Worm (Caenorhabditis elegans) whole organism, young adult: Measurements from ENCODE around the gene C35B1.4.
A peak's percentile ranks its signal among the peaks of the same experiment; 100 is the strongest.

Source experiments
- B0035.1 ChIP-seq: sonication (generic microtip); optimal IDR thresholded peaks from 2 replicates; lab custom pipeline; 2016; ENCODE audit warnings: missing genetic modification characterization, mild to moderate bottlenecking, missing compliant biosample characterization, missing genotype, missing genetic modification reagents
- B0261.1 ChIP-seq: sonication (generic microtip); optimal IDR thresholded peaks from 2 replicates; lab custom pipeline; 2016; ENCODE audit warnings: mild to moderate bottlenecking, missing genetic modification characterization, moderate library complexity, missing compliant biosample characterization
- C17E4.6 ChIP-seq: fragments of 200-800 bp; sonication (Bioruptor generic); IDR thresholded peaks from 2 replicates; pipeline ENCODE4 v1.3.6; 2022; ENCODE audit warnings: missing genetic modification reagents, missing genetic modification characterization, missing compliant biosample characterization
- D2030.7 ChIP-seq: fragments of 200-800 bp; sonication (Bioruptor generic); IDR thresholded peaks from 2 replicates; pipeline ENCODE4 v1.3.6; 2022; ENCODE audit warnings: missing genetic modification reagents, missing genetic modification characterization, missing compliant biosample characterization
- F23B12.7 ChIP-seq: sonication (generic microtip); optimal IDR thresholded peaks from 2 replicates; lab custom pipeline; 2017; ENCODE audit warnings: missing genetic modification characterization, mild to moderate bottlenecking, missing compliant biosample characterization, antibody characterized with exemption, moderate library complexity; ENCODE audit not compliant: insufficient read depth
- F55B11.4 ChIP-seq: sonication (generic microtip); optimal IDR thresholded peaks from 2 replicates; lab custom pipeline; 2016; ENCODE audit warnings: missing compliant biosample characterization, missing genetic modification characterization, borderline replicate concordance; ENCODE audit not compliant: insufficient read depth
- F57C9.4 ChIP-seq: sonication (generic microtip); optimal IDR thresholded peaks from 2 replicates; lab custom pipeline; 2017; ENCODE audit warnings: mild to moderate bottlenecking, missing genetic modification characterization, missing compliant biosample characterization
- K12H6.12 ChIP-seq: fragments of 200-800 bp; sonication (Bioruptor generic); optimal IDR thresholded peaks from 2 replicates; lab custom pipeline; 2018; ENCODE audit warnings: mild to moderate bottlenecking, missing genetic modification characterization, missing compliant biosample characterization
- T07F8.4 ChIP-seq: sonication (generic microtip); optimal IDR thresholded peaks from 2 replicates; lab custom pipeline; 2016; ENCODE audit warnings: mild to moderate bottlenecking, missing genetic modification characterization, moderate library complexity, missing compliant biosample characterization
- T26A5.8 ChIP-seq: sonication (generic microtip); optimal IDR thresholded peaks from 2 replicates; lab custom pipeline; 2016; ENCODE audit warnings: missing genetic modification characterization, missing compliant biosample characterization
- Y79H2A.3 ChIP-seq: fragments of 200-800 bp; sonication (Bioruptor generic); conservative IDR thresholded peaks from 2 replicates; pipeline ENCODE4 v1.3.6; 2022; ENCODE audit warnings: missing genetic modification reagents, missing genetic modification characterization, missing compliant biosample characterization
- akir-1 ChIP-seq: fragments of 200-800 bp; sonication (Bioruptor generic); optimal IDR thresholded peaks from 2 replicates; lab custom pipeline; 2018; ENCODE audit warnings: mild to moderate bottlenecking, missing genetic modification characterization, moderate library complexity, missing compliant biosample characterization
- aptf-2 ChIP-seq: fragments of 200-800 bp; sonication (Bioruptor generic); conservative IDR thresholded peaks from 2 replicates; pipeline ENCODE4 v1.3.6; 2022; ENCODE audit warnings: missing genetic modification reagents, missing genetic modification characterization, missing compliant biosample characterization
- aptf-3 ChIP-seq: fragments of 200-800 bp; sonication (Bioruptor generic); IDR thresholded peaks from 2 replicates; pipeline ENCODE4 v1.3.6; 2022; ENCODE audit warnings: missing genetic modification characterization, missing compliant biosample characterization
- atf-7 ChIP-seq: sonication (generic microtip); optimal IDR thresholded peaks from 2 replicates; lab custom pipeline; 2017; ENCODE audit warnings: mild to moderate bottlenecking, missing genetic modification characterization, missing compliant biosample characterization
- attf-5 ChIP-seq: fragments of 200-800 bp; sonication (Bioruptor generic); optimal IDR thresholded peaks from 2 replicates; lab custom pipeline; 2018; ENCODE audit warnings: mild to moderate bottlenecking, missing genetic modification characterization, missing compliant biosample characterization
- attf-6 ChIP-seq: fragments of 200-800 bp; sonication (Bioruptor generic); IDR thresholded peaks from 2 replicates; pipeline ENCODE4 v1.3.6; 2022; ENCODE audit warnings: missing genetic modification reagents, missing genetic modification characterization, missing compliant biosample characterization
- cebp-1 ChIP-seq, 2 experiments: fragments of 200-800 bp in 1 of 2; sonication (Bioruptor generic) in 1 of 2; sonication (generic microtip) in 1 of 2; IDR thresholded peaks in 1 of 2; optimal IDR thresholded peaks in 1 of 2; 2 replicates each; pipeline versions ENCODE4 v1.3.6 to Lab custom; 2017 to 2022; ENCODE audit warnings: missing compliant biosample characterization in 2 of 2, missing genetic modification characterization in 2 of 2, mild to moderate bottlenecking in 1 of 2, missing genetic modification reagents in 1 of 2, moderate library complexity in 1 of 2
- ceh-27 ChIP-seq: fragments of 200-800 bp; sonication (Bioruptor generic); optimal IDR thresholded peaks from 2 replicates; lab custom pipeline; 2018; ENCODE audit warnings: mild to moderate bottlenecking, missing genetic modification characterization, moderate library complexity, missing compliant biosample characterization
- ceh-91 ChIP-seq: fragments of 200-800 bp; sonication (Bioruptor generic); IDR thresholded peaks from 2 replicates; pipeline ENCODE4 v1.3.6; 2022; ENCODE audit warnings: missing genetic modification reagents, missing genetic modification characterization, missing compliant biosample characterization
- chd-7 ChIP-seq: sonication (generic microtip); optimal IDR thresholded peaks from 2 replicates; lab custom pipeline; 2016; ENCODE audit warnings: mild to moderate bottlenecking, missing genetic modification characterization, moderate library complexity, missing compliant biosample characterization
- dpff-1 ChIP-seq: sonication (generic microtip); optimal IDR thresholded peaks from 2 replicates; lab custom pipeline; 2017; ENCODE audit warnings: mild to moderate bottlenecking, missing genetic modification characterization, missing compliant biosample characterization
- dpl-1 ChIP-seq: fragments of 150-350 bp; optimal IDR thresholded peaks from 2 replicates; lab custom pipeline; 2014; ENCODE audit warnings: missing biosample characterization, missing genetic modification reagents, missing genetic modification characterization
- egl-18 ChIP-seq: fragments of 200-800 bp; sonication (Bioruptor generic); IDR thresholded peaks from 2 replicates; pipeline ENCODE4 v1.3.6; 2022; ENCODE audit warnings: missing genetic modification reagents, missing genetic modification characterization, missing compliant biosample characterization
- ekl-4 ChIP-seq: fragments of 200-800 bp; sonication (Bioruptor generic); IDR thresholded peaks from 2 replicates; pipeline ENCODE4 v1.3.6; 2022; ENCODE audit warnings: missing genetic modification reagents, missing genetic modification characterization, missing compliant biosample characterization
- fkh-3 ChIP-seq: sonication (generic microtip); optimal IDR thresholded peaks from 2 replicates; lab custom pipeline; 2016; ENCODE audit warnings: mild to moderate bottlenecking, missing genetic modification characterization, missing compliant biosample characterization
- hlh-12 ChIP-seq: sonication (generic microtip); optimal IDR thresholded peaks from 2 replicates; lab custom pipeline; 2016; ENCODE audit warnings: missing genetic modification characterization, missing compliant biosample characterization
- hrde-1 ChIP-seq: sonication (generic microtip); optimal IDR thresholded peaks from 2 replicates; lab custom pipeline; 2016; ENCODE audit warnings: missing genetic modification characterization, mild to moderate bottlenecking, missing compliant biosample characterization, moderate library complexity, missing genotype, missing genetic modification reagents, borderline replicate concordance
- lag-1 ChIP-seq: fragments of 200-800 bp; sonication (Bioruptor generic); IDR thresholded peaks from 2 replicates; pipeline ENCODE4 v1.3.6; 2022; ENCODE audit warnings: missing genetic modification reagents, missing genetic modification characterization, missing compliant biosample characterization
- lin-26 ChIP-seq: fragments of 200-800 bp; sonication (Bioruptor generic); IDR thresholded peaks from 2 replicates; pipeline ENCODE4 v1.3.6; 2022; ENCODE audit warnings: missing genetic modification reagents, missing genetic modification characterization, missing compliant biosample characterization
- lin-35 ChIP-seq, 3 experiments: fragments of 150-350 bp in 2 of 3; sonication (generic microtip) in 1 of 3; optimal IDR thresholded peaks; 2 replicates each; lab custom pipeline; 2014 to 2018; ENCODE audit warnings: missing biosample characterization in 3 of 3, missing genetic modification characterization in 3 of 3, missing genetic modification reagents in 3 of 3
- lin-40 ChIP-seq: sonication (generic microtip); optimal IDR thresholded peaks from 2 replicates; lab custom pipeline; 2016; ENCODE audit warnings: missing genetic modification characterization, mild to moderate bottlenecking, missing compliant biosample characterization, missing genotype, missing genetic modification reagents
- lsl-1 ChIP-seq: fragments of 200-800 bp; sonication (Bioruptor generic); optimal IDR thresholded peaks from 2 replicates; lab custom pipeline; 2018; ENCODE audit warnings: mild to moderate bottlenecking, missing genetic modification characterization, moderate library complexity, missing compliant biosample characterization
- lsy-27 ChIP-seq: sonication (generic microtip); optimal IDR thresholded peaks from 2 replicates; lab custom pipeline; 2017; ENCODE audit warnings: missing genetic modification characterization, mild to moderate bottlenecking, missing compliant biosample characterization, antibody characterized with exemption, missing genotype, borderline replicate concordance; ENCODE audit not compliant: insufficient read depth
- madf-10 ChIP-seq: sonication (generic microtip); optimal IDR thresholded peaks from 2 replicates; lab custom pipeline; 2016; ENCODE audit warnings: mild to moderate bottlenecking, missing genetic modification characterization, missing compliant biosample characterization
- madf-3 ChIP-seq: fragments of 200-800 bp; sonication (Bioruptor generic); IDR thresholded peaks from 2 replicates; pipeline ENCODE4 v1.3.6; 2022; ENCODE audit warnings: missing genetic modification reagents, missing genetic modification characterization, missing compliant biosample characterization
- mes-4 ChIP-seq: sonication (generic microtip); optimal IDR thresholded peaks from 2 replicates; lab custom pipeline; 2016; ENCODE audit warnings: missing genotype, missing genetic modification characterization, missing compliant biosample characterization
- nfya-1 ChIP-seq: sonication (generic microtip); optimal IDR thresholded peaks from 2 replicates; lab custom pipeline; 2017; ENCODE audit warnings: antibody characterized with exemption, missing compliant biosample characterization, missing genetic modification characterization, borderline replicate concordance; ENCODE audit not compliant: insufficient read depth
- repo-1 ChIP-seq: sonication (generic microtip); optimal IDR thresholded peaks from 2 replicates; lab custom pipeline; 2017; ENCODE audit warnings: mild to moderate bottlenecking, missing genetic modification characterization, missing compliant biosample characterization
- snpc-1.1 ChIP-seq: sonication (generic microtip); optimal IDR thresholded peaks from 2 replicates; lab custom pipeline; 2017; ENCODE audit warnings: missing genetic modification characterization, mild to moderate bottlenecking, missing compliant biosample characterization, antibody characterized with exemption, moderate library complexity, missing genotype, missing genetic modification reagents; ENCODE audit not compliant: insufficient read depth
- snpc-3.4 ChIP-seq: sonication (generic microtip); optimal IDR thresholded peaks from 2 replicates; lab custom pipeline; 2017; ENCODE audit warnings: missing genetic modification characterization, mild to moderate bottlenecking, missing compliant biosample characterization, antibody characterized with exemption, moderate library complexity, missing genotype, missing genetic modification reagents
- sptf-2 ChIP-seq: fragments of 200-800 bp; sonication (Bioruptor generic); optimal IDR thresholded peaks from 2 replicates; lab custom pipeline; 2018; ENCODE audit warnings: mild to moderate bottlenecking, missing genetic modification characterization, missing compliant biosample characterization
- tbx-9 ChIP-seq: sonication (generic microtip); optimal IDR thresholded peaks from 2 replicates; lab custom pipeline; 2016; ENCODE audit warnings: borderline replicate concordance, missing genetic modification characterization, inconsistent platforms, missing compliant biosample characterization
- ztf-18 ChIP-seq: sonication (generic microtip); optimal IDR thresholded peaks from 2 replicates; lab custom pipeline; 2016; ENCODE audit warnings: missing genotype, mild to moderate bottlenecking, missing genetic modification characterization, missing compliant biosample characterization
- ztf-25 ChIP-seq: fragments of 200-800 bp; sonication (Bioruptor generic); IDR thresholded peaks from 2 replicates; pipeline ENCODE4 v1.3.6; 2022; ENCODE audit warnings: missing genetic modification reagents, missing genetic modification characterization, missing compliant biosample characterization
- ztf-6 ChIP-seq: fragments of 200-800 bp; sonication (Bioruptor generic); IDR thresholded peaks from 2 replicates; pipeline ENCODE4 v1.3.6; 2022; ENCODE audit warnings: missing genetic modification reagents, missing genetic modification characterization, missing compliant biosample characterization

The C35B1.4 gene

DNA sequence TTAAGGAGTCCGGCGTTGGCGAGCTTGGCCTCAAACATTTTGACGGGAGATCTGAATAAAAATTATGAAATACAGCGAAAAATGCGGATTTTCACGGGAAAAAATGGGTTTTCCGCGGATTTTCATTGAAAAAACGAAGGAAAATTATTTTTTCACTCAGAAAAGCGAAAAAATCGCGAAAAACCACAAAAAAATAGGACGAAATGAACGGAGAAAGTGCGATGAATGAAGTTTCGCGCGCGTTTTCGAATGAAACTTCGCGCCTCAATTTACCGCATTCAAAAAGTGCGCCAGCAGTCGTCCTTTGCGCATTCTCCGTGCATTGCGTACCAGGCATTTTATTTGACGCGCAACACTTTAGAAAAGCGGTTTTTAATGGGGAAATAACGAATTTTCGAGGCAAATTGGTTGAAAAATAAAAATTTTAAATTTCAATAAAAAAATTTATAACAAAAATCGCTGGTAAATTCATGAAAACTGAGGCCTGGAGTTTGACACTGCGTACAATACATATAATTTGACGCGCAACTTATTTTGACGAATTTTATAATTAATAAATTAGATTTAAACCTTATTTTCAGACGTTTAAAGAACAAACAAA is 30.1 kb upstream of the C35B1.4 start, which contains the start of gene pcn-1 (continued):
- TF ChIP-seq hrde-1 (tag; lab: Kevin White, UChicago) (peak; percentile 86), B0261.1 (tag; lab: Kevin White, UChicago) (peak; percentile 37), lin-35 (GFP tag; optimal IDR thresholded peaks at IDR 0.05; lab: Kevin White, UChicago) (peak; percentile 84 to 97 (median 87)), C17E4.6 (peak; percentile 98), chd-7 (tag; lab: Kevin White, UChicago) (peak; percentile 89), dpl-1 (GFP tag; lab: Kevin White, UChicago) (peak; percentile 99), attf-5 (GFP tag; lab: Kevin White, UChicago) (peak; percentile 97), fkh-3 (tag; lab: Kevin White, UChicago) (no peak), cebp-1 (GFP tag; IDR thresholded peaks at IDR 0.05; lab: Robert Waterston, UW) (peak; percentile 79), cebp-1 (tag; optimal IDR thresholded peaks at IDR 0.05; lab: Kevin White, UChicago) (peak; percentile 93), snpc-1.1 (tag; lab: Kevin White, UChicago) (peak; percentile 72), ekl-4 (GFP tag; lab: Robert Waterston, UW) (peak; percentile 98), ceh-91 (peak; percentile 96), F55B11.4 (tag; lab: Kevin White, UChicago) (no peak), ztf-25 (no peak), akir-1 (GFP tag; lab: Kevin White, UChicago) (no peak), ztf-18 (tag; lab: Kevin White, UChicago) (peak; percentile 100), madf-10 (tag; lab: Kevin White, UChicago) (peak; percentile 86), aptf-2 (GFP tag; lab: Robert Waterston, UW) (peak; percentile 75; the same call in 1 of the 2 replicates), hlh-12 (tag; lab: Kevin White, UChicago) (no peak), D2030.7 (GFP tag; lab: Robert Waterston, UW) (peak; percentile 97), F57C9.4 (tag; lab: Kevin White, UChicago) (peak; percentile 89), attf-6 (GFP tag; lab: Robert Waterston, UW) (peak; percentile 84), lin-40 (tag; lab: Kevin White, UChicago) (peak; percentile 98), lag-1 (GFP tag; lab: Robert Waterston, UW) (no peak), Y79H2A.3 (GFP tag; lab: Robert Waterston, UW) (peak; percentile 86), F23B12.7 (tag; lab: Kevin White, UChicago) (peak; percentile 76), T07F8.4 (tag; lab: Kevin White, UChicago) (no peak), tbx-9 (tag; lab: Kevin White, UChicago) (no peak), lin-26 (GFP tag; lab: Robert Waterston, UW) (no peak), B0035.1 (peak; percentile 85), aptf-3 (GFP tag; lab: Robert Waterston, UW) (0 out of 2 replicates have a peak, but pooled peaks have one; percentile 36), ceh-27 (GFP tag; lab: Kevin White, UChicago) (peak; percentile 80), mes-4 (tag; lab: Kevin White, UChicago) (no peak), madf-3 (GFP tag; lab: Robert Waterston, UW) (peak; percentile 96), nfya-1 (tag; lab: Kevin White, UChicago) (no peak), ztf-6 (peak; percentile 81; the same call in 1 of the 2 replicates), sptf-2 (GFP tag; lab: Kevin White, UChicago) (no peak), repo-1 (tag; lab: Kevin White, UChicago) (peak; percentile 95), T26A5.8 (tag; lab: Kevin White, UChicago) (no peak), atf-7 (tag; lab: Kevin White, UChicago) (peak; percentile 91), lsl-1 (GFP tag; lab: Kevin White, UChicago) (peak; percentile 92), dpff-1 (peak; percentile 24), lsy-27 (tag; lab: Kevin White, UChicago) (peak; percentile 12), K12H6.12 (tag; lab: Kevin White, UChicago) (peak; percentile 83), egl-18 (peak; percentile 80), snpc-3.4 (tag; lab: Kevin White, UChicago) (peak; percentile 86)
